Worm (Caenorhabditis elegans): ENCODE measurements around the gene clec-31.

The clec-31 gene

DNA sequence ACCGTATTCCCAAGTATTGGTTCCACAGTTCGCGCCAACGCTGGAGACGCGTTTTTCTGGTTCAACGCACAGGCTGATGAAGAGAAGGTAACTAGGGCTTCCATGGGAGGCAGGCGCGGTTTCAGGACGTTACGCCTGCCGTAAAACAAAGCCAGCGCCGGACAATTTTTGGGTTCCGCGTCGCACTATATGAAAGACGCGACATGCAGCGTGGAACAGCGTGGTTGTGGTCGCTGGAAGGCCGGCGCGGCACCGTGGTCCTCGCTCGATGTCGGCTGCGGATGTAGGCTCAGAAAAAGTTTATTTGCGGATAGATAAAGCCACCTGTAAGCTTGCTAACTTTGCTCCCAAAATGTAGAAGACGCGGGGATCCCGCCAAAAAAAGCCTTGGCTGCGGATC is 19.4 kb downstream of the clec-31 start:
- no peak for TF ChIP-seq F26F4.8 (GFP tag; conservative IDR thresholded peaks at IDR 0.05)
- no peak for TF ChIP-seq pha-4 (GFP tag; IDR thresholded peaks at IDR 0.05)
- no peak for TF ChIP-seq pha-4 (tag; optimal IDR thresholded peaks at IDR 0.05)
- peak; percentile 59 for TF ChIP-seq set-16 (GFP tag; IDR thresholded peaks at IDR 0.05)

DNA sequence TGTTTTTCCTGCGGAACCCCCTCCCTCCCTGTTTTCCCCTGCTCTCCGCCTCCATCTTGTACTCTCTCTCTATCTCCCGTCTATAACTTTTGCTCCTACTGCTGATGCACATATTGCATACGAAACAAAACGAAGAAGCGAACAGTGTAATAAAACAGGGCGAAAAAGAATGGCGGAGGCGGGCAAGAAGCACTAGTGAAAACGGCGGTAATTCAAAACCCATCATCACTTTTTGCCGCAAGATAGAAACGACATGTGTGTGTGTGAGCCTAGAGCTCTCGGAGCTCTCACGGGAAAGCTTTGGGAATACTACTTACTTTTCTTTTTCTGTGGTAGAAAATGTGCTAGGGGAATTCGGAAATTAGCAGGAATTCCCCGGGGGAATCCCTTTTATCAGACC is 21.8 kb downstream of the clec-31 start:
- TF ChIP-seq zip-11 (GFP tag; IDR thresholded peaks at IDR 0.05) (no peak), madf-9 (GFP tag; conservative IDR thresholded peaks at IDR 0.05) (no peak), hlh-11 (tag; optimal IDR thresholded peaks at IDR 0.05) (peak; percentile 13), lim-7 (GFP tag; IDR thresholded peaks at IDR 0.05) (no peak), unc-62 (GFP tag; optimal IDR thresholded peaks at IDR 0.05 in 1 of 2) (peak in 1 of 2 experiments; percentile 91), unc-62 (tag; optimal IDR thresholded peaks at IDR 0.05) (no peak), nhr-10 (tag; optimal IDR thresholded peaks at IDR 0.05) (no peak), D1046.2 (GFP tag; IDR thresholded peaks at IDR 0.05) (no peak), lin-29 (GFP tag; IDR thresholded peaks at IDR 0.05) (no peak), sdz-12 (GFP tag; optimal IDR thresholded peaks at IDR 0.05) (no peak), lin-39 (tag; optimal IDR thresholded peaks at IDR 0.05) (no peak)

DNA sequence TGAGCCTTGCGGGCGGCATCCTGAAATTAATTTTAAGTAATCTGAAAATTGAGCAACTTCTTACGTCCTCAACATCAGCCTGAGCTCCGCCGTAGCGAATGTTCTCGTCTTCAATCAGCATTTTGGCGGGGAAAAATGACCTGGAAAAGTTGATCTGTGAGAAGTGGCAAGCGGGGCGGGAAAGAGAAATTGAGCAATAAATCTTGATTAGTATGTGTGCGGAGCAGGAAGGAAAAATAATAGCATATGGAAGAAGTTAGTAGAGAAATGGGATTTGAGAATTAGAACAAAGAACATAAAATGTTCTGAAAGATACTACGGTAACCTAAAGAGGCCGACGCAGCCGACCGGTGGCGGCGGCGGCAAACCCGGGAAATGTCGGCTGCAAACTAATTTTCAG is 22.9 kb downstream of the clec-31 start, which contains the start of gene tni-3:
Gene tni-3 (minus strand): TSS at position 140 of the 400 bp plus-strand sequence.
- TF ChIP-seq hlh-11 (tag; optimal IDR thresholded peaks at IDR 0.05) (no peak), nhr-41 (GFP tag; IDR thresholded peaks at IDR 0.05) (no peak), F49E8.2 (tag; optimal IDR thresholded peaks at IDR 0.05; ENCODE audit: borderline replicate concordance) (no peak), aly-2 (tag; optimal IDR thresholded peaks at IDR 0.05) (no peak), hif-1 (tag; optimal IDR thresholded peaks at IDR 0.05) (no peak), lsy-2 (tag; optimal IDR thresholded peaks at IDR 0.05) (no peak), unc-130 (GFP tag; optimal IDR thresholded peaks at IDR 0.05) (no peak), daf-19 (GFP tag; conservative IDR thresholded peaks at IDR 0.05) (no peak), F44E2.7 (GFP tag; IDR thresholded peaks at IDR 0.05) (no peak), ces-1 (GFP tag; optimal IDR thresholded peaks at IDR 0.05) (no peak), dmd-9 (GFP tag; IDR thresholded peaks at IDR 0.05) (no peak), ZK337.2 (GFP tag; IDR thresholded peaks at IDR 0.05) (no peak), pha-4 (GFP tag; IDR thresholded peaks at IDR 0.05) (no peak), pha-4 (tag; optimal IDR thresholded peaks at IDR 0.05) (no peak)

DNA sequence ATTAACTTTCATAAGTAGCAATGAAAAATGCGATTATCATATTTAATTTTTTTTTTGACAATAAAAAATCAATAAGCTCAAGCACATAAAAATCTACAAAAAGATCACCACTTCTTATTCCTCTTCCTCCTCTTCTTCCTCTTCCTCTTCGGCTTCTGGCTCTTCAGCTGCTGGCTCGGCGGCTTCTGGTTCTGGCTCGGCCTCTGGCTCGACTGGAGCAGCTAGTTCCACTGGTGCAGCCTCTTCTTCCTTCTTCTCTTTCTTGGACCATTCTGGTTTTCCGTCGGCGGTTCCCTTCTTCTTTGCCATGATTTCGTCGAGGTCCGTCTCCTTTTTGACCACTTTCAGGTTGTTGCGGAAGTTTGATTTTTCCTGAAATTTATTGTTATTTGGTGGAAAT is 24.2 kb downstream of the clec-31 start:
- TF ChIP-seq set-16 (GFP tag; IDR thresholded peaks at IDR 0.05) (peak; percentile 86), snpc-4 (tag; optimal IDR thresholded peaks at IDR 0.05) (no peak)

DNA sequence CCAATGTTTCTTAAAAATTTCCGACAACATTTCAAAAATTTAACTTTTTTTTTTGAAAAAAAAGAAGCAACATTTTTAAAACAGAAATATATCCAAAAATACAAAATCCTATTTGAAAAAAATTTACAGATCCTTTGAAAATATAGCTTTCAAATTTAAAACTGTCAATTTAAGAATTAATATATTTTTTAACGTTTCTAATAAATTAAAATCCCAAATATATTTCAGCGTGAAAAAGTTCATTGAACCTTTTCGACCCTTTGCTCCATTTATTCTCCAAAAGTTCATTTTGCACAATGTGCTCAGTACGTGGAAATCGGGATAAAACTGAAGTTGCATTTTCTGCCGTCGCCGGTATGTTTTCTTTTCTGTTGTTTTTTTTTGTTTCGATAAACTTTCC is 25.0 kb downstream of the clec-31 start, which contains the start of gene phy-3:
Gene phy-3 (plus strand): TSS at position 301 of the 400 bp plus-strand sequence.
- no peak for TF ChIP-seq egl-43 (GFP tag; IDR thresholded peaks at IDR 0.05)
- TF ChIP-seq Y75B8A.6 (GFP tag; IDR thresholded peaks at IDR 0.05): no peak
- no peak for TF ChIP-seq vab-7 (GFP tag; IDR thresholded peaks at IDR 0.05)
- no peak for TF ChIP-seq nhr-48 (tag; optimal IDR thresholded peaks at IDR 0.05)
- TF ChIP-seq unc-130 (GFP tag; optimal IDR thresholded peaks at IDR 0.05): no peak
- TF ChIP-seq nhr-77 (tag; optimal IDR thresholded peaks at IDR 0.05): no peak
- no peak for TF ChIP-seq mdl-1 (tag; optimal IDR thresholded peaks at IDR 0.05)
- no peak for TF ChIP-seq lin-15B (tag; optimal IDR thresholded peaks at IDR 0.05)
- TF ChIP-seq jun-1 (tag; optimal IDR thresholded peaks at IDR 0.05): no peak
- TF ChIP-seq unc-39 (tag; optimal IDR thresholded peaks at IDR 0.05): no peak
- no peak for TF ChIP-seq php-3 (GFP tag; IDR thresholded peaks at IDR 0.05)
- TF ChIP-seq nhr-41 (GFP tag; IDR thresholded peaks at IDR 0.05): no peak
- no peak for TF ChIP-seq mep-1 (tag; optimal IDR thresholded peaks at IDR 0.05)
- no peak for TF ChIP-seq F10B5.3 (tag; optimal IDR thresholded peaks at IDR 0.05)
- TF ChIP-seq ceh-28 (tag; optimal IDR thresholded peaks at IDR 0.05): no peak
- TF ChIP-seq ceh-44 (GFP tag; IDR thresholded peaks at IDR 0.05): no peak
- TF ChIP-seq lin-39 (tag; optimal IDR thresholded peaks at IDR 0.05): no peak
- no peak for TF ChIP-seq hlh-30 (tag; optimal IDR thresholded peaks at IDR 0.05; ENCODE audit: insufficient read depth)
- no peak for TF ChIP-seq T26A8.4 (GFP tag; IDR thresholded peaks at IDR 0.05)
